Worm (Caenorhabditis elegans) whole organism, L3 larva: ENCODE data around the gene sdz-24.

Experiments
- aly-2 ChIP-seq: fragments of 150-350 bp; optimal IDR thresholded peaks from 2 replicates; lab custom pipeline; 2014; ENCODE audit warnings: missing biosample characterization, missing genetic modification characterization
- ceh-16 ChIP-seq: sonication (generic microtip); optimal IDR thresholded peaks from 2 replicates; lab custom pipeline; 2017; ENCODE audit warnings: missing biosample characterization, missing genetic modification characterization
- egl-27 ChIP-seq: sonication (generic microtip); optimal IDR thresholded peaks from 4 replicates; lab custom pipeline; 2017; ENCODE audit warnings: missing biosample characterization, missing genetic modification reagents, missing genetic modification characterization
- unc-39 ChIP-seq: sonication (generic microtip); optimal IDR thresholded peaks from 4 replicates; lab custom pipeline; 2017; ENCODE audit warnings: missing biosample characterization, missing genetic modification characterization

DNA sequence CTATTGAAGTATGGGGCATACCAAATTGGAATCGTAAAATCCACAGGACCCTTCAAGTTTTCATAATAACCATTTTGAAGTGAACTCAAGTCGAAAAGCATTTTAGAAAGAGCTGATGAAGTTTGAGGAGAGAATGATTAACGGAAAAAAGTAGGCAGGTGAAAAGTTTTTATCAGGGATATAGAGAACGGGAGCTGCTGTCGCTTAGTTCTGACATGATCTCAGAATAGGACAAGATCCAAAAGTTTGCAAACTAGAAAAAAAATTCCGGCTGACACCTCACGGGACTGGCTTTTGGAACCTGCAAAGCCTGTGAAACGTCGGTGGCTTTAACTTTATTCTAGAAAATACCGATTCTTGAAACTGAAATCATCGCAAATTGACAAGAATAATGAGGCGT is 12.6 kb downstream of the sdz-24 start, which contains the start of gene sri-46:
- no peak for TF ChIP-seq aly-2 (tag; lab: Kevin White, UChicago)
- TF ChIP-seq egl-27 (tag; lab: Kevin White, UChicago): no peak
- TF ChIP-seq unc-39 (tag; lab: Kevin White, UChicago): no peak
- TF ChIP-seq ceh-16 (tag; lab: Kevin White, UChicago): no peak
